Worm (Caenorhabditis elegans) whole organism, young adult: Measurements from ENCODE around the gene Y17G7B.12.
A peak's percentile ranks its signal among the peaks of the same experiment; 100 is the strongest.

ENCODE experiments used
- B0336.3 ChIP-seq: fragments of 200-800 bp; sonication (Bioruptor generic); IDR thresholded peaks from 2 replicates; pipeline ENCODE4 v1.3.6; 2022; ENCODE audit warnings: missing genetic modification characterization, missing compliant biosample characterization
- C17E4.6 ChIP-seq: fragments of 200-800 bp; sonication (Bioruptor generic); IDR thresholded peaks from 2 replicates; pipeline ENCODE4 v1.3.6; 2022; ENCODE audit warnings: missing genetic modification reagents, missing genetic modification characterization, missing compliant biosample characterization
- D2030.7 ChIP-seq: fragments of 200-800 bp; sonication (Bioruptor generic); IDR thresholded peaks from 2 replicates; pipeline ENCODE4 v1.3.6; 2022; ENCODE audit warnings: missing genetic modification reagents, missing genetic modification characterization, missing compliant biosample characterization
- F22D6.2 ChIP-seq: sonication (generic microtip); optimal IDR thresholded peaks from 2 replicates; lab custom pipeline; 2016; ENCODE audit warnings: mild to moderate bottlenecking, missing genetic modification characterization, missing compliant biosample characterization
- F23B12.7 ChIP-seq: sonication (generic microtip); optimal IDR thresholded peaks from 2 replicates; lab custom pipeline; 2017; ENCODE audit warnings: missing genetic modification characterization, mild to moderate bottlenecking, missing compliant biosample characterization, antibody characterized with exemption, moderate library complexity; ENCODE audit not compliant: insufficient read depth
- F33H1.4 ChIP-seq: fragments of 200-800 bp; sonication (Bioruptor generic); IDR thresholded peaks from 2 replicates; pipeline ENCODE4 v1.3.6; 2022; ENCODE audit warnings: missing genetic modification reagents, missing genetic modification characterization, missing compliant biosample characterization
- F55B11.4 ChIP-seq: sonication (generic microtip); optimal IDR thresholded peaks from 2 replicates; lab custom pipeline; 2016; ENCODE audit warnings: missing compliant biosample characterization, missing genetic modification characterization, borderline replicate concordance; ENCODE audit not compliant: insufficient read depth
- F57C9.4 ChIP-seq: sonication (generic microtip); optimal IDR thresholded peaks from 2 replicates; lab custom pipeline; 2017; ENCODE audit warnings: mild to moderate bottlenecking, missing genetic modification characterization, missing compliant biosample characterization
- athp-1 ChIP-seq: sonication (generic microtip); optimal IDR thresholded peaks from 2 replicates; lab custom pipeline; 2017; ENCODE audit warnings: mild to moderate bottlenecking, missing genetic modification characterization, missing compliant biosample characterization
- attf-3 ChIP-seq: fragments of 200-800 bp; sonication (Bioruptor generic); conservative IDR thresholded peaks from 2 replicates; pipeline ENCODE4 v1.3.6; 2022; ENCODE audit warnings: missing genetic modification reagents, missing genetic modification characterization, missing compliant biosample characterization
- bed-2 ChIP-seq: fragments of 200-800 bp; sonication (Bioruptor generic); IDR thresholded peaks from 2 replicates; pipeline ENCODE4 v1.3.6; 2022; ENCODE audit warnings: missing genetic modification reagents, missing genetic modification characterization, missing compliant biosample characterization
- ccch-3 ChIP-seq: fragments of 200-800 bp; sonication (Bioruptor generic); optimal IDR thresholded peaks from 2 replicates; lab custom pipeline; 2018; ENCODE audit warnings: mild to moderate bottlenecking, missing genetic modification characterization, missing compliant biosample characterization
- ceh-100 ChIP-seq: fragments of 200-800 bp; sonication (Bioruptor generic); IDR thresholded peaks from 2 replicates; pipeline ENCODE4 v1.3.6; 2022; ENCODE audit warnings: missing genetic modification reagents, missing genetic modification characterization, missing compliant biosample characterization
- ceh-27 ChIP-seq: fragments of 200-800 bp; sonication (Bioruptor generic); optimal IDR thresholded peaks from 2 replicates; lab custom pipeline; 2018; ENCODE audit warnings: mild to moderate bottlenecking, missing genetic modification characterization, moderate library complexity, missing compliant biosample characterization
- ceh-40 ChIP-seq: fragments of 200-800 bp; sonication (Bioruptor generic); IDR thresholded peaks from 2 replicates; pipeline ENCODE4 v1.3.6; 2022; ENCODE audit warnings: missing genetic modification characterization, missing compliant biosample characterization
- dox-1 ChIP-seq: fragments of 200-800 bp; sonication (Bioruptor generic); IDR thresholded peaks from 2 replicates; pipeline ENCODE4 v1.3.6; 2022; ENCODE audit warnings: missing genetic modification reagents, missing genetic modification characterization, missing compliant biosample characterization
- dpff-1 ChIP-seq: sonication (generic microtip); optimal IDR thresholded peaks from 2 replicates; lab custom pipeline; 2017; ENCODE audit warnings: mild to moderate bottlenecking, missing genetic modification characterization, missing compliant biosample characterization
- efl-1 ChIP-seq: fragments of 150-350 bp; optimal IDR thresholded peaks from 2 replicates; lab custom pipeline; 2014; ENCODE audit warnings: missing biosample characterization, missing genetic modification reagents, missing genetic modification characterization
- egl-18 ChIP-seq: fragments of 200-800 bp; sonication (Bioruptor generic); IDR thresholded peaks from 2 replicates; pipeline ENCODE4 v1.3.6; 2022; ENCODE audit warnings: missing genetic modification reagents, missing genetic modification characterization, missing compliant biosample characterization
- egrh-3 ChIP-seq: fragments of 200-800 bp; sonication (Bioruptor generic); IDR thresholded peaks from 2 replicates; pipeline ENCODE4 v1.3.6; 2022; ENCODE audit warnings: missing genetic modification reagents, missing genetic modification characterization, missing compliant biosample characterization
- ekl-4 ChIP-seq: fragments of 200-800 bp; sonication (Bioruptor generic); IDR thresholded peaks from 2 replicates; pipeline ENCODE4 v1.3.6; 2022; ENCODE audit warnings: missing genetic modification reagents, missing genetic modification characterization, missing compliant biosample characterization
- ets-4 ChIP-seq: fragments of 200-800 bp; sonication (Bioruptor generic); optimal IDR thresholded peaks from 2 replicates; lab custom pipeline; 2018; ENCODE audit warnings: mild to moderate bottlenecking, missing genetic modification characterization, missing compliant biosample characterization
- fkh-3 ChIP-seq: sonication (generic microtip); optimal IDR thresholded peaks from 2 replicates; lab custom pipeline; 2016; ENCODE audit warnings: mild to moderate bottlenecking, missing genetic modification characterization, missing compliant biosample characterization
- him-1 ChIP-seq: sonication (generic microtip); optimal IDR thresholded peaks from 2 replicates; lab custom pipeline; 2016; ENCODE audit warnings: missing genotype, missing genetic modification reagents, missing genetic modification characterization, missing compliant biosample characterization
- hmg-1.2 ChIP-seq: fragments of 200-800 bp; sonication (Bioruptor generic); IDR thresholded peaks from 2 replicates; pipeline ENCODE4 v1.3.6; 2022; ENCODE audit warnings: missing genetic modification reagents, missing genetic modification characterization, missing compliant biosample characterization
- hmg-20 ChIP-seq: fragments of 200-800 bp; sonication (Bioruptor generic); IDR thresholded peaks from 2 replicates; pipeline ENCODE4 v1.3.6; 2022; ENCODE audit warnings: missing genetic modification reagents, missing genetic modification characterization, missing compliant biosample characterization
- hrde-1 ChIP-seq: sonication (generic microtip); optimal IDR thresholded peaks from 2 replicates; lab custom pipeline; 2016; ENCODE audit warnings: missing genetic modification characterization, mild to moderate bottlenecking, missing compliant biosample characterization, moderate library complexity, missing genotype, missing genetic modification reagents, borderline replicate concordance
- lag-1 ChIP-seq: fragments of 200-800 bp; sonication (Bioruptor generic); IDR thresholded peaks from 2 replicates; pipeline ENCODE4 v1.3.6; 2022; ENCODE audit warnings: missing genetic modification reagents, missing genetic modification characterization, missing compliant biosample characterization
- let-607 ChIP-seq, 2 experiments: fragments of 200-800 bp in 1 of 2; sonication (Bioruptor generic) in 1 of 2; sonication (generic microtip) in 1 of 2; optimal IDR thresholded peaks; 2 replicates each; lab custom pipeline; 2016 to 2018; ENCODE audit warnings: mild to moderate bottlenecking in 2 of 2, missing compliant biosample characterization in 2 of 2, missing genetic modification characterization in 2 of 2, moderate library complexity in 2 of 2, missing genotype in 1 of 2
- lin-26 ChIP-seq: fragments of 200-800 bp; sonication (Bioruptor generic); IDR thresholded peaks from 2 replicates; pipeline ENCODE4 v1.3.6; 2022; ENCODE audit warnings: missing genetic modification reagents, missing genetic modification characterization, missing compliant biosample characterization
- lin-35 ChIP-seq, 3 experiments: fragments of 150-350 bp in 2 of 3; sonication (generic microtip) in 1 of 3; optimal IDR thresholded peaks; 2 replicates each; lab custom pipeline; 2014 to 2018; ENCODE audit warnings: missing biosample characterization in 3 of 3, missing genetic modification characterization in 3 of 3, missing genetic modification reagents in 3 of 3
- lin-40 ChIP-seq: sonication (generic microtip); optimal IDR thresholded peaks from 2 replicates; lab custom pipeline; 2016; ENCODE audit warnings: missing genetic modification characterization, mild to moderate bottlenecking, missing compliant biosample characterization, missing genotype, missing genetic modification reagents
- lir-1 ChIP-seq: fragments of 200-800 bp; sonication (Bioruptor generic); conservative IDR thresholded peaks from 2 replicates; pipeline ENCODE4 v1.3.6; 2022; ENCODE audit warnings: missing genetic modification reagents, missing genetic modification characterization, missing compliant biosample characterization
- lsy-27 ChIP-seq: sonication (generic microtip); optimal IDR thresholded peaks from 2 replicates; lab custom pipeline; 2017; ENCODE audit warnings: missing genetic modification characterization, mild to moderate bottlenecking, missing compliant biosample characterization, antibody characterized with exemption, missing genotype, borderline replicate concordance; ENCODE audit not compliant: insufficient read depth
- madf-10 ChIP-seq: sonication (generic microtip); optimal IDR thresholded peaks from 2 replicates; lab custom pipeline; 2016; ENCODE audit warnings: mild to moderate bottlenecking, missing genetic modification characterization, missing compliant biosample characterization
- madf-8 ChIP-seq: fragments of 200-800 bp; sonication (Bioruptor generic); conservative IDR thresholded peaks from 2 replicates; pipeline ENCODE4 v1.3.6; 2022; ENCODE audit warnings: missing genetic modification reagents, missing genetic modification characterization, missing compliant biosample characterization
- nhr-80 ChIP-seq: sonication (generic microtip); optimal IDR thresholded peaks from 2 replicates; lab custom pipeline; 2016; ENCODE audit warnings: missing genetic modification characterization, missing compliant biosample characterization
- pbrm-1 ChIP-seq: fragments of 200-800 bp; sonication (Bioruptor generic); IDR thresholded peaks from 2 replicates; pipeline ENCODE4 v1.3.6; 2022; ENCODE audit warnings: missing genetic modification reagents, missing genetic modification characterization, missing compliant biosample characterization
- rcor-1 ChIP-seq: fragments of 200-800 bp; sonication (Bioruptor generic); IDR thresholded peaks from 2 replicates; pipeline ENCODE4 v1.3.6; 2022; ENCODE audit warnings: missing genetic modification reagents, missing genetic modification characterization, missing compliant biosample characterization
- rec-8 ChIP-seq, 2 experiments: sonication (generic microtip); optimal IDR thresholded peaks; 2 replicates each; lab custom pipeline; 2016; ENCODE audit warnings: mild to moderate bottlenecking in 2 of 2, missing genetic modification characterization in 2 of 2, missing genetic modification reagents in 2 of 2, missing genotype in 2 of 2, missing biosample characterization in 1 of 2, missing compliant biosample characterization in 1 of 2, moderate library complexity in 1 of 2
- sdz-38 ChIP-seq: sonication (generic microtip); optimal IDR thresholded peaks from 2 replicates; lab custom pipeline; 2016; ENCODE audit warnings: missing genotype, missing genetic modification characterization, missing compliant biosample characterization
- sea-2 ChIP-seq: fragments of 200-800 bp; sonication (Bioruptor generic); IDR thresholded peaks from 2 replicates; pipeline ENCODE4 v1.3.6; 2022; ENCODE audit warnings: missing genetic modification characterization, missing compliant biosample characterization
- somi-1 ChIP-seq: fragments of 200-800 bp; sonication (Bioruptor generic); optimal IDR thresholded peaks from 2 replicates; lab custom pipeline; 2018; ENCODE audit warnings: mild to moderate bottlenecking, missing genetic modification characterization, missing compliant biosample characterization
- unc-130 ChIP-seq: sonication (generic microtip); optimal IDR thresholded peaks from 2 replicates; lab custom pipeline; 2016; ENCODE audit warnings: missing genetic modification reagents, missing genetic modification characterization, missing compliant biosample characterization
- xnd-1 ChIP-seq: sonication (generic microtip); optimal IDR thresholded peaks from 2 replicates; lab custom pipeline; 2016; ENCODE audit warnings: missing genotype, missing genetic modification reagents, missing genetic modification characterization, missing compliant biosample characterization
- zfh-2 ChIP-seq: fragments of 200-800 bp; sonication (Bioruptor generic); conservative IDR thresholded peaks from 2 replicates; pipeline ENCODE4 v1.3.6; 2022; ENCODE audit warnings: missing genetic modification reagents, missing genetic modification characterization, missing compliant biosample characterization
- zim-3 ChIP-seq: sonication (generic microtip); optimal IDR thresholded peaks from 2 replicates; lab custom pipeline; 2017; ENCODE audit warnings: mild to moderate bottlenecking, missing genetic modification characterization, moderate library complexity, missing compliant biosample characterization
- ztf-26 ChIP-seq: sonication (generic microtip); optimal IDR thresholded peaks from 2 replicates; lab custom pipeline; 2017; ENCODE audit warnings: missing genetic modification characterization, missing compliant biosample characterization
- ztf-28 ChIP-seq: fragments of 200-800 bp; sonication (Bioruptor generic); IDR thresholded peaks from 2 replicates; pipeline ENCODE4 v1.3.6; 2022; ENCODE audit warnings: missing genetic modification reagents, missing genetic modification characterization, missing compliant biosample characterization

The Y17G7B.12 gene

DNA sequence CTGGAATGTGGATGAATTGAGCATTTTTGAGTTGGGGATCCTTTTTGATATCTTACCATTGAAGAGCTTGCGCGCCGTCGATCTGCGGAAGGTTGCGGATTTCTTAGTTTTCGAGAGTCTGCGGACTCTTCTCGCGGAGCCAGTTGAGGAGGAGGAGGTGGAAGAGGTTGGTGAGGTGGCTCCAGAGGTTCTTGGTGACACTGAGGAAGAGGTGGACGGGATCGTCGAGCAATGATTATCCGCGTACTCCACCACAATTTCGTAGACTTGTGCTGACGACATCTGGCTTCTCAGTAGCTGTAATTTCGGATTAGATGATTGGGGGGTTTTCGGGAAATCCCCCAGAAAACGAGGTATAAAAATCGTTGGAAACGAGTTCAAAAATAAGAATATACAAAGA is 46.3 kb upstream of the Y17G7B.12 start, which contains the start of gene Y17G7B.21 (continued):
- TF ChIP-seq xnd-1 (tag; lab: Kevin White, UChicago): peak; percentile 27
- no peak for TF ChIP-seq F33H1.4 (GFP tag; lab: Robert Waterston, UW)
- TF ChIP-seq him-1: no peak
- no peak for TF ChIP-seq hmg-20 (GFP tag; lab: Robert Waterston, UW)
- no peak for TF ChIP-seq athp-1 (tag; lab: Kevin White, UChicago)
- TF ChIP-seq somi-1 (GFP tag; lab: Kevin White, UChicago): no peak
- TF ChIP-seq F57C9.4 (tag; lab: Kevin White, UChicago): peak; percentile 51
- peak; percentile 43; the same call in 1 of the 2 replicates for TF ChIP-seq egrh-3 (GFP tag; lab: Robert Waterston, UW)
- no peak for TF ChIP-seq let-607 (tag; optimal IDR thresholded peaks at IDR 0.05; lab: Kevin White, UChicago)
- TF ChIP-seq sdz-38 (tag; lab: Kevin White, UChicago): no peak
- no peak for TF ChIP-seq ets-4
- no peak for TF ChIP-seq D2030.7 (GFP tag; lab: Robert Waterston, UW)
- TF ChIP-seq ztf-28 (GFP tag; lab: Robert Waterston, UW): no peak
- TF ChIP-seq ztf-26 (tag; lab: Kevin White, UChicago): no peak
- peak; percentile 80 for TF ChIP-seq zfh-2
- no peak for TF ChIP-seq bed-2 (GFP tag; lab: Robert Waterston, UW)
- no peak for TF ChIP-seq attf-3 (GFP tag; lab: Robert Waterston, UW)
- no peak for TF ChIP-seq lin-35 (GFP tag; optimal IDR thresholded peaks at IDR 0.05; lab: Kevin White, UChicago)
- TF ChIP-seq F22D6.2 (tag; lab: Kevin White, UChicago): no peak
- no peak for TF ChIP-seq egl-18 (GFP tag; lab: Robert Waterston, UW)
- no peak for TF ChIP-seq lsy-27 (tag; lab: Kevin White, UChicago)
- no peak for TF ChIP-seq nhr-80
- peak; percentile 46; the same call in 1 of the 2 replicates for TF ChIP-seq ceh-100 (GFP tag; lab: Robert Waterston, UW)
- TF ChIP-seq lin-26 (GFP tag; lab: Robert Waterston, UW): 0 out of 2 replicates have a peak, but pooled peaks have one; percentile 11
- no peak for TF ChIP-seq zim-3 (tag; lab: Kevin White, UChicago)
- no peak for TF ChIP-seq ceh-27 (GFP tag; lab: Kevin White, UChicago)
- no peak for TF ChIP-seq F23B12.7 (tag; lab: Kevin White, UChicago)
- TF ChIP-seq sea-2 (GFP tag; lab: Robert Waterston, UW): no peak
- TF ChIP-seq unc-130 (GFP tag; lab: Kevin White, UChicago): peak; percentile 35
- TF ChIP-seq hrde-1 (tag; lab: Kevin White, UChicago): peak; percentile 89
- TF ChIP-seq ekl-4 (GFP tag; lab: Robert Waterston, UW): no peak; the same call in 1 of the 2 replicates
- TF ChIP-seq fkh-3 (tag; lab: Kevin White, UChicago): no peak
- no peak for TF ChIP-seq C17E4.6 (GFP tag; lab: Robert Waterston, UW)
- TF ChIP-seq efl-1 (GFP tag; lab: Kevin White, UChicago): no peak
- no peak for TF ChIP-seq F55B11.4 (tag; lab: Kevin White, UChicago)
- TF ChIP-seq ccch-3 (GFP tag; lab: Kevin White, UChicago): no peak
- no peak for TF ChIP-seq lir-1 (GFP tag; lab: Robert Waterston, UW)
- no peak for TF ChIP-seq rcor-1
- no peak for TF ChIP-seq lag-1 (GFP tag; lab: Robert Waterston, UW)
- no peak for TF ChIP-seq pbrm-1 (GFP tag; lab: Robert Waterston, UW)
- TF ChIP-seq dox-1 (GFP tag; lab: Robert Waterston, UW): no peak
- TF ChIP-seq rec-8 (tag; optimal IDR thresholded peaks at IDR 0.05; lab: Kevin White, UChicago): no peak
- no peak for TF ChIP-seq dpff-1 (tag; lab: Kevin White, UChicago)
- no peak for TF ChIP-seq madf-8 (GFP tag; lab: Robert Waterston, UW)
- no peak for TF ChIP-seq madf-10 (tag; lab: Kevin White, UChicago)
- no peak for TF ChIP-seq ceh-40 (GFP tag; lab: Robert Waterston, UW)
- TF ChIP-seq lin-40 (tag; lab: Kevin White, UChicago): no peak
- TF ChIP-seq B0336.3 (GFP tag; lab: Robert Waterston, UW): peak; percentile 58; the same call in 1 of the 2 replicates
- peak; percentile 15; the same call in 1 of the 2 replicates for TF ChIP-seq hmg-1.2 (GFP tag; lab: Robert Waterston, UW)
